Fruit fly (Drosophila melanogaster): Measurements from ENCODE around the gene CG6656.

The CG6656 gene

DNA sequence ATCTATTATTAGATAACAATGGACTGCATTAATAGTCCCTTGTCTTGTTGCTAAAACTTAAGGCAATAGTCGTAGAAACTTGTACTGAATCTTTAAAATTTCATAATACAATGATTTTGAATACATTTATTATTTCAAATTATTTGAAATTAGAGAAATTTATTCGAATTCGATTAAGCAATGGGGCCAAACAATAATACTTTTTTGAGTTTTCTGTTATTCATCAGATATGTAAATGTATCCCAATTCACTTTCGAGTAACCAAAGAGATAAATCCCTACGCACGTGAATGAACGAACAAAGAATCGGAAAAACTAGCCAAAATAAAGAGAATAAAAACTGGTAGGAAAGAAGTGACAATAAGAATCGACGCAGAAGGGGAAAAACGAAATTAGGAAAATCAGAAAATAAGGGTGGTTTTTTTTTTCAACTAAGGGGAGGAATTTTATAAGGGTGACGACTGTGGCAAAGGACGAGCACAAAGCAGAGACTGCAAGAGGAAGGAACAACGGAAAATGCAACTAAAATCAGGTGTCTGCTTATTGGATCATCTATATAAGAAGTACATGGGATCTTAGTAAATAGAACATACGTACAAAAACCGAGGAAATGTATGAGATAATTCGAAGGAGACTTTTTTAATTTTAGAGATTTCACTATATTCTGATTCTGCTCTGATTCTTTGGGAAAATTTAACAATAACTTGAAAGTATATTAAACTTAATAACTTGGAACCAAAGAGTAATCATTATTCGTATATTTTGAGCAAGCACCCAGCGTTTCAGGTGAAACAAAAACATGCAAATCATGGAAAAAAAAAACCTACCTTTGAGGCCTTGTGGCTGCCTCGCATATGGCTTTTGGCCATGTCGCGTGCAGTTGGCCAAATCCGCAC is 20.3 kb upstream of the CG6656 start:
- no peak for TF ChIP-seq noc (tag; optimal IDR thresholded peaks at IDR 0.05)

DNA sequence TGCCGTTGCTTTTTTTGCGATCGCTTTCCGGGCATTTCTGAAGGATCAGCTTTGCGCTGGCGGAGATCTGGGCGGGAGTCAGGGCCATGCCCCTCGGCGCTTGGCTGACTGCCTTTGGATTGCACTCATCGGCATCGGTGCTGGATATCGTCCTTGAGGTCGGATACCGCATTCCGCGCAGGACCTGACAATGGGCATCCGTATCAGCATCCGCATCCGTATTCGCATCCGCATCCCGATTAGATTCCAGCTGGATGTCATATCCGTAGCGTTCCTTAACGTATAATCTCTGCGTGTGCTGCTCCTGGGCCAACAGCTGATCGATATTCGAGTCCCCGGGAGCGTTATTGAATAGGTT is 19.6 kb upstream of the CG6656 start:
- TF ChIP-seq noc (tag; optimal IDR thresholded peaks at IDR 0.05): no peak

DNA sequence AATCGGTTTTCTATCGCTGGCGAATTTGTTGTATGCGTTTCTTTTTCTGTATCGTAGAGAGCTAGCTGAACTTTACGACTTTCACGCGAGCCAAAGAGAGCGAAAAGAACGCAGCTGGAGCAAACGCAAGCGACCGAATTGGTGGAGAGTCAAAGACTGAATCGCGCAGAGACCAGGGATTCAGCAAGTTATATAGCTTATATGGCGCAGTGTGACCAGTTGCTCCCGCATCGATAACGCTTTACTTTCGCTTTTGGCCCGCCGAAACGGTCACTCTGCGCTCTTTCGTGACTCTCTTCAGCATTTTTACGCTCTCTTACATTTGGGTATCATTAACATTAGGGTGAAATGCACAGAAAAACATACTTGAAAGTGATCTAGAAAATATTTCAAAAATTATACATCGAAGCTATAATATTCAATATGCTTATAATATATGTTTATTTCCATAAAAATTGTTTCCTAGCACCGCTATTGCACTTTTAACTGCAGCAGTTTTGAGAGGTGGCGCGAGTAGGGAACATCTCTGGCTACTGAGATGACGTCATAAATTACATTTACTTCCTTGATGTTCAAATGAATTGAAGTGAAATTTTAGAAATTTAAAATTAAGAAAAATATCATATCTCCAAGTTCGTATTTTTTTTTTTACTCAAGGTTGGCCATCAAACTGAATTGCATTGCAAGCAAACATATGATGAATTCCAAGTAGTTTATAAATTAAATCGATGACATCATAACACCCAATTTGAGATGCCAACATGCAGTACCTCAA is 18.8 kb upstream of the CG6656 start, which contains the start of gene glec:
glec (minus strand) TSS at position 169 of the 775 bp plus-strand sequence.
- TF ChIP-seq noc (tag; optimal IDR thresholded peaks at IDR 0.05): peak; percentile 19

dm6 chr3R:21856873-21857243 is 18.2 kb upstream of the CG6656 start:
- no peak for TF ChIP-seq noc (tag; optimal IDR thresholded peaks at IDR 0.05)

dm6 chr3R:21857509-21857908 is 17.6 kb upstream of the CG6656 start:
- no peak for TF ChIP-seq noc (tag; optimal IDR thresholded peaks at IDR 0.05)

- TF ChIP-seq noc (tag; optimal IDR thresholded peaks at IDR 0.05): no peak
Measured at dm6 chr3R:21858290-21858875, 16.7 kb upstream of the CG6656 start.

dm6 chr3R:21859509-21859908 is 15.6 kb upstream of the CG6656 start:
- TF ChIP-seq noc (tag; optimal IDR thresholded peaks at IDR 0.05): no peak

- no peak for TF ChIP-seq noc (tag; optimal IDR thresholded peaks at IDR 0.05)
Measured at dm6 chr3R:21862137-21862850, 12.8 kb upstream of the CG6656 start.

dm6 chr3R:21862868-21863267 is 12.2 kb upstream of the CG6656 start:
- TF ChIP-seq noc (tag; optimal IDR thresholded peaks at IDR 0.05): no peak

DNA sequence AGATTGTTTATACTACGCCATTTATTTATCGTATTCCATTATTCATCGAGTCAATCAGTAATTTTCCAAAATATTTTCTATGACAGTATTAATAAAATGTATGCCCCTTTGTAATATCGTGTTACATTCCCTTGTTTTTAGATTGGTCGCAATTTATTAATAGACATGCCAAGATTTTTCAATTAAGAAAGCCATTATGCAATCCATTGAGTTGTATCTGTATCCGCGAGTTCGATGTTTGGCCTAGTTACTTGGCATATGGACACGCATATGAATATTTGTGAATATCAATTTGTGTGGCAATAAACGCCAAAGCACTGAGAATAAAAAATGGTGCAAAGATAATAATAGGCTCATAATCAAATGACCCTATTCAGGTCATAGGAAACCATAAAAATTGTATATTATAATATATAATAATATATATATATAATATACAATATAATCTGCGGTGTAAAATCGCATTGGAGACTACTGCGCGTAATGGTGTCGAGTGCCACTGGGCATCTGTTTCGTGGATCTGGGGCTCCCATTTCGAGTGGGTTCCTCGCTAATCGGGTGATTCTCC is 11.2 kb upstream of the CG6656 start:
- TF ChIP-seq noc (tag; optimal IDR thresholded peaks at IDR 0.05): no peak

DNA sequence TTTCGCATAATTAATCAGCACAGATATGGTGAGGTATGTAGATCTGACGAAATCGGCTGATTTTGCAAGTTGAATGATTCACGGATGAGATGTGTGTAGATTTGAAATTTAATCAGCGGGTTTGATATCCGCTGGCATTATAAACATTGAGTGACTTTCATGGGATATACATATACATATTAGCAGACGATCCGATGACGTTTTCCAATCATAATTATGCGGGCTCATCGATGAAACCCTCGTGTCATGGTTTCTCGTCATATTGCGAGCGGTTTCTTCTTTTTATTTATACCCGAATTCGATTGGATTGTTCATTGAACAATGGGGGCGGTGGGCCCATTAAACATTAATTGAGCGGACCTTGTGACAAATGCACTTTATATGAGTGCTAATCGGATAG is 10.6 kb upstream of the CG6656 start:
- TF ChIP-seq noc (tag; optimal IDR thresholded peaks at IDR 0.05): no peak

dm6 chr3R:21864992-21865391 is 10.1 kb upstream of the CG6656 start, which contains the start of gene lsn:
lsn (plus strand) TSS chr3R:21865168.
- no peak for TF ChIP-seq noc (tag; optimal IDR thresholded peaks at IDR 0.05)

- no peak for TF ChIP-seq noc (tag; optimal IDR thresholded peaks at IDR 0.05)
Measured at dm6 chr3R:21867819-21868218, 7.3 kb upstream of the CG6656 start, which contains the start of the genes CG6569 and Cby. CG6569 (minus strand) TSS chr3R:21867919. Cby (plus strand) TSS chr3R:21868003.

DNA sequence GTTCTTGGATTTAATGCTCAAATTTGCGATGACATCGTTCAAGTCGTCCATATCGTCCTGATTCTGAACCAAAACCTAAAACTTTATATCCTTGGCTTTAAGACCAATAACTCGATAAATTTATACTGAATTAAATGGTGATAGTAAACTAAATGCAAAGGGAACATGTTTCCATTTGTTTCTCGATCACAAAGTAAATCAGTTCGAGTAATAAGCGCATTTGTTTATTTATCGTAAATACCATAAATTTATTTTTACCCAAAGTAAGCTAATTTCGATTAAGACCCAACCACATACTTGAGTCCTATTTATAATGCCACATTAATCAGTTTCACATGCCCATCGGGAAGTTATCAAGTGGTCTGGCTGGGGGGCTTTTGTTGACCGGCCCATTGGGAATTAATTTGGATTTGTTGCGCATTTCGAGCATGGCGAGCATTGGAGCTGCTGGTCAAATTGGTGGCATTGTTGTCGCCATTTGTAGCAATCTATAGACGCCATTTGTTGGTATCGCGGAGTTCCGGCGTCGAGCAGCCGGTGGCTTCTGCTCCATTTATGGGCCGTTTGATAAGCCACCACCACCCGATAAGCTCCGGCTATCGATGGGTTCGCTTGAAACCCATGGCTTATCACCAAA is 5.5 kb upstream of the CG6656 start, which contains the start of gene CG31174:
CG31174 (minus strand) TSS at position 51 of the 637 bp plus-strand sequence.
- no peak for TF ChIP-seq noc (tag; optimal IDR thresholded peaks at IDR 0.05)
